Worm (Caenorhabditis elegans): ENCODE results near the gene got-2.2.

- TF ChIP-seq unc-39 (tag; optimal IDR thresholded peaks at IDR 0.05) (no peak), nhr-237 (tag; optimal IDR thresholded peaks at IDR 0.05) (no peak), lsy-2 (tag; optimal IDR thresholded peaks at IDR 0.05) (no peak), ham-2 (GFP tag; optimal IDR thresholded peaks at IDR 0.05) (no peak), blmp-1 (tag; optimal IDR thresholded peaks at IDR 0.05) (no peak), bed-3 (GFP tag; optimal IDR thresholded peaks at IDR 0.05) (no peak), nhr-12 (tag; optimal IDR thresholded peaks at IDR 0.05) (no peak), unc-120 (tag; optimal IDR thresholded peaks at IDR 0.05; ENCODE audit: poor library complexity, severe bottlenecking) (no peak), lin-13 (tag; optimal IDR thresholded peaks at IDR 0.05) (no peak), snpc-4 (tag; optimal IDR thresholded peaks at IDR 0.05) (no peak)
Observed at ce11 chrX:6196627-6197026, 44.2 kb upstream of the got-2.2 start, which contains the start of gene daf-9.
